Worm (Caenorhabditis elegans) whole organism, young adult: ENCODE measurements around the gene nadk-2.

Experiments used
- B0261.1 ChIP-seq: sonication (generic microtip); optimal IDR thresholded peaks from 2 replicates; lab custom pipeline; 2016; ENCODE audit warnings: mild to moderate bottlenecking, missing genetic modification characterization, moderate library complexity, missing compliant biosample characterization
- F22D6.2 ChIP-seq: sonication (generic microtip); optimal IDR thresholded peaks from 2 replicates; lab custom pipeline; 2016; ENCODE audit warnings: mild to moderate bottlenecking, missing genetic modification characterization, missing compliant biosample characterization
- F39B2.1 ChIP-seq: fragments of 200-800 bp; sonication (Bioruptor generic); IDR thresholded peaks from 2 replicates; pipeline ENCODE4 v1.3.6; 2022; ENCODE audit warnings: missing genetic modification reagents, missing genetic modification characterization, missing compliant biosample characterization
- Y56A3A.18 ChIP-seq: fragments of 200-800 bp; sonication (Bioruptor generic); IDR thresholded peaks from 2 replicates; pipeline ENCODE4 v1.3.6; 2022; ENCODE audit warnings: missing genetic modification reagents, missing genetic modification characterization, missing compliant biosample characterization
- dox-1 ChIP-seq: fragments of 200-800 bp; sonication (Bioruptor generic); IDR thresholded peaks from 2 replicates; pipeline ENCODE4 v1.3.6; 2022; ENCODE audit warnings: missing genetic modification reagents, missing genetic modification characterization, missing compliant biosample characterization
- egl-18 ChIP-seq: fragments of 200-800 bp; sonication (Bioruptor generic); IDR thresholded peaks from 2 replicates; pipeline ENCODE4 v1.3.6; 2022; ENCODE audit warnings: missing genetic modification reagents, missing genetic modification characterization, missing compliant biosample characterization
- hlh-12 ChIP-seq: sonication (generic microtip); optimal IDR thresholded peaks from 2 replicates; lab custom pipeline; 2016; ENCODE audit warnings: missing genetic modification characterization, missing compliant biosample characterization
- hsf-1 ChIP-seq: fragments of 200-800 bp; sonication (Bioruptor generic); IDR thresholded peaks from 2 replicates; pipeline ENCODE4 v1.3.6; 2022; ENCODE audit warnings: missing genetic modification reagents, missing genetic modification characterization, missing compliant biosample characterization
- mcd-1 ChIP-seq: fragments of 200-800 bp; sonication (Bioruptor generic); IDR thresholded peaks from 2 replicates; pipeline ENCODE4 v1.3.6; 2022; ENCODE audit warnings: missing genetic modification reagents, missing genetic modification characterization, missing compliant biosample characterization
- nfya-1 ChIP-seq: sonication (generic microtip); optimal IDR thresholded peaks from 2 replicates; lab custom pipeline; 2017; ENCODE audit warnings: antibody characterized with exemption, missing compliant biosample characterization, missing genetic modification characterization, borderline replicate concordance; ENCODE audit not compliant: insufficient read depth
- nhr-120 ChIP-seq: fragments of 200-800 bp; sonication (Bioruptor generic); IDR thresholded peaks from 2 replicates; pipeline ENCODE4 v1.3.6; 2022; ENCODE audit warnings: missing genetic modification characterization, missing compliant biosample characterization
- nhr-90 ChIP-seq: sonication (generic microtip); optimal IDR thresholded peaks from 2 replicates; lab custom pipeline; 2016; ENCODE audit warnings: missing genotype, mild to moderate bottlenecking, missing genetic modification characterization, missing compliant biosample characterization
- unc-130 ChIP-seq: sonication (generic microtip); optimal IDR thresholded peaks from 2 replicates; lab custom pipeline; 2016; ENCODE audit warnings: missing genetic modification reagents, missing genetic modification characterization, missing compliant biosample characterization
- ztf-26 ChIP-seq: sonication (generic microtip); optimal IDR thresholded peaks from 2 replicates; lab custom pipeline; 2017; ENCODE audit warnings: missing genetic modification characterization, missing compliant biosample characterization

- TF ChIP-seq B0261.1 (tag; lab: Kevin White, UChicago) (no peak), hsf-1 (GFP tag; lab: Robert Waterston, UW) (no peak), F39B2.1 (GFP tag; lab: Robert Waterston, UW) (no peak), F22D6.2 (tag; lab: Kevin White, UChicago) (no peak), hlh-12 (tag; lab: Kevin White, UChicago) (no peak), nhr-90 (no peak), ztf-26 (tag; lab: Kevin White, UChicago) (peak; percentile 70), unc-130 (GFP tag; lab: Kevin White, UChicago) (no peak), dox-1 (GFP tag; lab: Robert Waterston, UW) (no peak), nfya-1 (tag; lab: Kevin White, UChicago) (no peak), Y56A3A.18 (GFP tag; lab: Robert Waterston, UW) (no peak), nhr-120 (no peak), egl-18 (GFP tag; lab: Robert Waterston, UW) (no peak), mcd-1 (GFP tag; lab: Robert Waterston, UW) (no peak)
Measured at ce11 chrII:12050607-12051006, 1.2 kb downstream of the nadk-2 start.
